Fruit fly (Drosophila melanogaster): ENCODE results near the gene Ets65A.

Ets65A gene

DNA sequence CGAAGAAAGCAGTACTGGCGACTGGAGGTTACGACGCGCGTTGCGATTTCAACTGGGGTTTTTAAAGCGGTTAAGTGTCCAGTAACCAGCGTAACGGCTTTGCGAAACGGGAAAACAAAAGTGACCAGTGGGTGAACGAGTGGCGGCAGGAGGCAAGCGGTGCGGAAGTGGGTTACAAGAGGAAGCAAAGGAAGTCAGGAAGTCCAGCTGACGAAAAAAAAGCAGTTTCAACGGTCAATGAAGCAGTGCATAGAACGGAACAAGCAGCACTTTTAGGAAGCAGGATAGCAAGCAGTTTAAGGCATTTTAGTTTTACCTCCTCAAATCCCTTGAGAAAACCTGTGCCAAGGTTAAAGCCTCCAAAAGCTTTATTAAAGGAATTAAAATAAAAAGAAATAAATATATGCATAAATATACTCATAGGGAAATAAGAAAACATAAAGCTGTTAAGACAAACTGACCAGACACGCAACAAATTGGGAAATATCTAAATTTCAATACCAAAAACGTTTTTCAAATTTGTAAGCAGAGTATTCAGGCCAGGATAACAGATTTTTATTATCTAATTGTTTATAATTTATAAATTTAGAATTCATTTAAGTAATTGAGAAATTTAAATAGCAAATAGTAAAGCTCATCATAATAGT is 38.2 kb upstream of the Ets65A start, which contains the start of gene CG6592 (continued):
- no peak for TF ChIP-seq D19A (tag; optimal IDR thresholded peaks at IDR 0.05)
- peak; percentile 4 for TF ChIP-seq disco-r (GFP tag; optimal IDR thresholded peaks at IDR 0.05)
- TF ChIP-seq CG1233 (GFP tag; optimal IDR thresholded peaks at IDR 0.05): peak; percentile 64
- peak; percentile 11 for TF ChIP-seq BEAF-32 (GFP tag; optimal IDR thresholded peaks at IDR 0.05)
- TF ChIP-seq CG17612 (GFP tag; IDR thresholded peaks at IDR 0.05): no peak
- TF ChIP-seq CG4360 (GFP tag; IDR thresholded peaks at IDR 0.05): no peak
- TF ChIP-seq sim (GFP tag; IDR thresholded peaks at IDR 0.05): 0 out of 2 replicates have a peak, but pooled peaks have one; percentile 33
- TF ChIP-seq CG15269 (tag; optimal IDR thresholded peaks at IDR 0.05): no peak
- TF ChIP-seq pnt (GFP tag; optimal IDR thresholded peaks at IDR 0.05): no peak
- TF ChIP-seq Ravus (GFP tag; IDR thresholded peaks at IDR 0.05): no peak
- TF ChIP-seq CG30403 (GFP tag; optimal IDR thresholded peaks at IDR 0.05): no peak
- no peak for TF ChIP-seq dimm (GFP tag; IDR thresholded peaks at IDR 0.05)
- peak; percentile 45 for TF ChIP-seq Mad (GFP tag; optimal IDR thresholded peaks at IDR 0.05)
- TF ChIP-seq TFAM (GFP tag; optimal IDR thresholded peaks at IDR 0.05): no peak
- TF ChIP-seq CG16815 (GFP tag; optimal IDR thresholded peaks at IDR 0.05): peak; percentile 79
- peak; percentile 49 for TF ChIP-seq CHES-1-like (GFP tag; optimal IDR thresholded peaks at IDR 0.05)
- TF ChIP-seq Max (GFP tag; optimal IDR thresholded peaks at IDR 0.05): no peak
- peak; percentile 10 for TF ChIP-seq CG3407 (GFP tag; optimal IDR thresholded peaks at IDR 0.05)
- no peak for TF ChIP-seq inv (GFP tag; IDR thresholded peaks at IDR 0.05; ENCODE audit: partially characterized antibody)
- TF ChIP-seq Doc2 (GFP tag; IDR thresholded peaks at IDR 0.05): no peak
- TF ChIP-seq CG3281 (GFP tag; optimal IDR thresholded peaks at IDR 0.05): no peak
- no peak for TF ChIP-seq CG34376 (GFP tag; optimal IDR thresholded peaks at IDR 0.05)
- no peak for TF ChIP-seq danr (GFP tag; IDR thresholded peaks at IDR 0.05)
- TF ChIP-seq B-H1 (GFP tag; IDR thresholded peaks at IDR 0.05): no peak
- no peak for TF ChIP-seq Deaf1 (tag; optimal IDR thresholded peaks at IDR 0.05)
- TF ChIP-seq gfzf (GFP tag; optimal IDR thresholded peaks at IDR 0.05): no peak
- TF ChIP-seq otp (GFP tag; IDR thresholded peaks at IDR 0.05): peak; percentile 65; the same call in 1 of the 3 replicates
- TF ChIP-seq sna (GFP tag; IDR thresholded peaks at IDR 0.05; ENCODE audit: partially characterized antibody): no peak
- TF ChIP-seq grau (tag; optimal IDR thresholded peaks at IDR 0.05): no peak
- TF ChIP-seq CG30431 (GFP tag; optimal IDR thresholded peaks at IDR 0.05): peak; percentile 87
- no peak for TF ChIP-seq cwo (GFP tag; optimal IDR thresholded peaks at IDR 0.05)
- TF ChIP-seq CG2889 (GFP tag; IDR thresholded peaks at IDR 0.05): no peak
- no peak for TF ChIP-seq eyg (GFP tag; optimal IDR thresholded peaks at IDR 0.05)
- TF ChIP-seq luna (GFP tag; optimal IDR thresholded peaks at IDR 0.05): no peak
- peak; percentile 68 for TF ChIP-seq CG13775 (GFP tag; optimal IDR thresholded peaks at IDR 0.05)
- TF ChIP-seq CG7556 (GFP tag; optimal IDR thresholded peaks at IDR 0.05): no peak
- no peak for TF ChIP-seq abd-A (tag; optimal IDR thresholded peaks at IDR 0.05)
- TF ChIP-seq Dek (tag; optimal IDR thresholded peaks at IDR 0.05): no peak
- peak; percentile 14 for TF ChIP-seq her (GFP tag; optimal IDR thresholded peaks at IDR 0.05)
- TF ChIP-seq amos (GFP tag; IDR thresholded peaks at IDR 0.05; ENCODE audit: partially characterized antibody): peak; percentile 12; the same call in 1 of the 2 replicates
- no peak for TF ChIP-seq schlank (tag; optimal IDR thresholded peaks at IDR 0.05)
- TF ChIP-seq ab (GFP tag; optimal IDR thresholded peaks at IDR 0.05): no peak
- no peak for TF ChIP-seq CG14050 (GFP tag; IDR thresholded peaks at IDR 0.05)
- TF ChIP-seq CkIIα-i1 (GFP tag; IDR thresholded peaks at IDR 0.05): no peak
- TF ChIP-seq mirr (GFP tag; optimal IDR thresholded peaks at IDR 0.05): no peak
- TF ChIP-seq CG1647 (GFP tag; optimal IDR thresholded peaks at IDR 0.05): no peak
- no peak for TF ChIP-seq Bgb (GFP tag; IDR thresholded peaks at IDR 0.05; ENCODE audit: partially characterized antibody)
- TF ChIP-seq CG31388 (GFP tag; optimal IDR thresholded peaks at IDR 0.05): no peak
- no peak for TF ChIP-seq tna (GFP tag; IDR thresholded peaks at IDR 0.05; ENCODE audit: partially characterized antibody)
- TF ChIP-seq unc-4 (GFP tag; IDR thresholded peaks at IDR 0.05; ENCODE audit: partially characterized antibody): no peak
